Worm (Caenorhabditis elegans) whole organism, L4 larva: ENCODE measurements around the gene lsm-4.

Experiments
- F10B5.3 ChIP-seq: sonication (generic microtip); optimal IDR thresholded peaks from 2 replicates; lab custom pipeline; 2016; ENCODE audit warnings: mild to moderate bottlenecking, missing genetic modification characterization, missing compliant biosample characterization
- F26F4.8 ChIP-seq: fragments of 200-800 bp; sonication (Bioruptor generic); conservative IDR thresholded peaks from 2 replicates; pipeline ENCODE4 v1.3.6; 2022; ENCODE audit warnings: missing genetic modification characterization, missing compliant biosample characterization
- F49E8.2 ChIP-seq: sonication (generic microtip); optimal IDR thresholded peaks from 2 replicates; lab custom pipeline; 2016; ENCODE audit warnings: missing compliant biosample characterization, mild to moderate bottlenecking, missing genetic modification characterization, borderline replicate concordance
- aha-1 ChIP-seq: fragments of 150-350 bp; peaks from one replicate; lab custom pipeline; 2014; ENCODE audit warnings: missing biosample characterization, missing genetic modification characterization
- ama-1 ChIP-seq: fragments of 150-350 bp; optimal IDR thresholded peaks from 2 replicates; lab custom pipeline; 2014; ENCODE audit warnings: inconsistent platforms, mixed read lengths
- daf-16 ChIP-seq, 3 experiments: sonication (generic microtip); optimal IDR thresholded peaks; 2 replicates each; lab custom pipeline; 2016 to 2017; ENCODE audit warnings: missing genetic modification characterization in 3 of 3, missing genetic modification reagents in 3 of 3, mild to moderate bottlenecking in 2 of 3, missing compliant biosample characterization in 2 of 3, missing biosample characterization in 1 of 3, moderate library complexity in 1 of 3
- daf-19 ChIP-seq: fragments of 200-800 bp; sonication (Bioruptor generic); conservative IDR thresholded peaks from 2 replicates; pipeline ENCODE4 v1.3.6; 2022; ENCODE audit warnings: missing genetic modification characterization, missing compliant biosample characterization
- daf-8 ChIP-seq: fragments of 200-800 bp; sonication (Bioruptor generic); IDR thresholded peaks from 2 replicates; pipeline ENCODE4 v1.3.6; 2022; ENCODE audit warnings: missing genetic modification characterization, missing compliant biosample characterization
- dmd-6 ChIP-seq: fragments of 200-800 bp; sonication (Bioruptor generic); IDR thresholded peaks from 2 replicates; pipeline ENCODE4 v1.3.6; 2022; ENCODE audit warnings: missing genetic modification reagents, missing genetic modification characterization, missing compliant biosample characterization
- dve-1 ChIP-seq: sonication (generic microtip); optimal IDR thresholded peaks from 2 replicates; lab custom pipeline; 2017; ENCODE audit warnings: antibody characterized with exemption, mild to moderate bottlenecking, missing genetic modification characterization, missing compliant biosample characterization; ENCODE audit not compliant: insufficient read depth
- egl-43 ChIP-seq: fragments of 200-800 bp; sonication (Bioruptor generic); IDR thresholded peaks from 2 replicates; pipeline ENCODE4 v1.3.6; 2022; ENCODE audit warnings: missing genetic modification reagents, missing genetic modification characterization, missing compliant biosample characterization
- fkh-10 ChIP-seq: fragments of 150-350 bp; optimal IDR thresholded peaks from 2 replicates; lab custom pipeline; 2014; ENCODE audit warnings: missing biosample characterization, missing genetic modification reagents, missing genetic modification characterization
- fos-1 ChIP-seq: fragments of 150-350 bp; optimal IDR thresholded peaks from 2 replicates; lab custom pipeline; 2014; ENCODE audit warnings: missing biosample characterization, missing genetic modification characterization
- hlh-11 ChIP-seq: fragments of 200-800 bp; sonication (Bioruptor generic); optimal IDR thresholded peaks from 2 replicates; lab custom pipeline; 2018; ENCODE audit warnings: mild to moderate bottlenecking, missing genetic modification characterization, missing compliant biosample characterization
- hlh-30 ChIP-seq: sonication (generic microtip); optimal IDR thresholded peaks from 2 replicates; lab custom pipeline; 2017; ENCODE audit warnings: antibody characterized with exemption, mild to moderate bottlenecking, missing genetic modification characterization, missing compliant biosample characterization; ENCODE audit not compliant: insufficient read depth
- jun-1 ChIP-seq: fragments of 150-350 bp; optimal IDR thresholded peaks from 2 replicates; lab custom pipeline; 2014; ENCODE audit warnings: missing biosample characterization, missing genetic modification reagents, missing genetic modification characterization
- lim-7 ChIP-seq: fragments of 200-800 bp; sonication (Bioruptor generic); IDR thresholded peaks from 2 replicates; pipeline ENCODE4 v1.3.6; 2022; ENCODE audit warnings: missing genetic modification characterization, missing compliant biosample characterization
- lin-1 ChIP-seq: fragments of 200-800 bp; sonication (Bioruptor generic); IDR thresholded peaks from 2 replicates; pipeline ENCODE4 v1.3.6; 2022; ENCODE audit warnings: missing genetic modification reagents, missing genetic modification characterization, missing compliant biosample characterization
- lsy-2 ChIP-seq, 2 experiments: fragments of 150-350 bp in 1 of 2; sonication (generic microtip) in 1 of 2; optimal IDR thresholded peaks; 2 replicates each; lab custom pipeline; 2014 to 2017; ENCODE audit warnings: missing biosample characterization in 2 of 2, missing genetic modification characterization in 2 of 2
- mdl-1 ChIP-seq, 2 experiments: fragments of 150-350 bp in 1 of 2; sonication (generic microtip) in 1 of 2; optimal IDR thresholded peaks; 2 replicates each; lab custom pipeline; 2014 to 2017; ENCODE audit warnings: missing biosample characterization in 2 of 2, missing genetic modification characterization in 2 of 2
- mxl-3 ChIP-seq: fragments of 200-800 bp; sonication (Bioruptor generic); optimal IDR thresholded peaks from 2 replicates; lab custom pipeline; 2018; ENCODE audit warnings: mild to moderate bottlenecking, missing genetic modification characterization, missing compliant biosample characterization
- nhr-10 ChIP-seq: fragments of 150-350 bp; optimal IDR thresholded peaks from 2 replicates; lab custom pipeline; 2014; ENCODE audit warnings: missing biosample characterization, missing genetic modification characterization
- nhr-102 ChIP-seq: sonication (generic microtip); optimal IDR thresholded peaks from 2 replicates; lab custom pipeline; 2016; ENCODE audit warnings: mild to moderate bottlenecking, missing genetic modification characterization, moderate library complexity, missing compliant biosample characterization
- nhr-11 ChIP-seq: fragments of 150-350 bp; optimal IDR thresholded peaks from 2 replicates; lab custom pipeline; 2014; ENCODE audit warnings: missing biosample characterization, missing genetic modification characterization
- nhr-28 ChIP-seq: fragments of 150-350 bp; optimal IDR thresholded peaks from 2 replicates; lab custom pipeline; 2014; ENCODE audit warnings: missing biosample characterization, missing genetic modification characterization
- nhr-41 ChIP-seq: fragments of 200-800 bp; sonication (Bioruptor generic); IDR thresholded peaks from 2 replicates; pipeline ENCODE4 v1.3.6; 2022; ENCODE audit warnings: missing genetic modification reagents, missing genetic modification characterization, missing compliant biosample characterization
- nhr-42 ChIP-seq: fragments of 200-800 bp; sonication (Bioruptor generic); IDR thresholded peaks from 2 replicates; pipeline ENCODE4 v1.3.6; 2022; ENCODE audit warnings: missing genetic modification characterization, missing compliant biosample characterization
- nhr-48 ChIP-seq: sonication (generic microtip); optimal IDR thresholded peaks from 2 replicates; lab custom pipeline; 2016; ENCODE audit warnings: mild to moderate bottlenecking, missing genetic modification characterization, missing compliant biosample characterization
- php-3 ChIP-seq: fragments of 200-800 bp; sonication (Bioruptor generic); IDR thresholded peaks from 2 replicates; pipeline ENCODE4 v1.3.6; 2022; ENCODE audit warnings: missing genetic modification reagents, missing genetic modification characterization, missing compliant biosample characterization
- pqm-1 ChIP-seq: sonication (generic microtip); optimal IDR thresholded peaks from 2 replicates; lab custom pipeline; 2017; ENCODE audit warnings: missing biosample characterization, missing genetic modification characterization
- snpc-4 ChIP-seq: fragments of 150-350 bp; optimal IDR thresholded peaks from 2 replicates; lab custom pipeline; 2014; ENCODE audit warnings: missing biosample characterization, missing genetic modification characterization
- tra-1 ChIP-seq: fragments of 200-800 bp; sonication (Bioruptor generic); IDR thresholded peaks from 2 replicates; pipeline ENCODE4 v1.3.6; 2022; ENCODE audit warnings: missing genetic modification reagents, missing genetic modification characterization, missing compliant biosample characterization
- unc-130 ChIP-seq: sonication (generic microtip); optimal IDR thresholded peaks from 2 replicates; lab custom pipeline; 2016; ENCODE audit warnings: missing genetic modification reagents, missing genetic modification characterization, missing compliant biosample characterization
- unc-62 ChIP-seq, 3 experiments: fragments of 150-350 bp in 1 of 3; sonication (generic microtip); optimal IDR thresholded peaks in 2 of 3; peaks in 1 of 3; 1 replicate in 1 of 3; 2 replicates in 2 of 3; lab custom pipeline; 2014 to 2017; ENCODE audit warnings: missing biosample characterization in 3 of 3, missing genetic modification characterization in 3 of 3, missing genetic modification reagents in 3 of 3, missing genotype in 1 of 3
- zfp-2 ChIP-seq: sonication (generic microtip); optimal IDR thresholded peaks from 2 replicates; lab custom pipeline; 2016; ENCODE audit warnings: mild to moderate bottlenecking, missing genetic modification characterization, missing compliant biosample characterization
- ztf-11 ChIP-seq: fragments of 150-350 bp; optimal IDR thresholded peaks from 2 replicates; lab custom pipeline; 2014; ENCODE audit warnings: missing biosample characterization, missing genetic modification characterization
- ztf-7 ChIP-seq: fragments of 150-350 bp; optimal IDR thresholded peaks from 2 replicates; lab custom pipeline; 2014; ENCODE audit warnings: missing biosample characterization, missing genetic modification characterization

Gene lsm-4

DNA sequence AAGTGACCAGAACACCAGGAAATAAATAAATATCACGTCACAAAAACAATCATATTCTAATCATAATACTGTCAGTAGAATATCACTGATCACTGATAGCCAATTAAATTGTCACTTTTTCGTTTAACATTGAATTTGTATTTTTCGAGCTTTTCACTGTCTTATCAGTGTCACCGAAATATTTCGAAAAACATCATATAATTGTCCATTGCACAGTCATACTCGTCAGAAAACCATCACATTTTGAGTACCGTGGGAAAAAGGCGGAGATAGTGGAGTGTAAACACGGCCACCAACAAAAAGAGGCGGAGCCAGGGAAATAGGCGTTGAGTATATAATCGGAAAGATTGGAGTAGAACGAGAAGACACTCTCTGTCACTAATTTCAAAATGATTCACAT, 24.3 kb upstream of the lsm-4 start:
- TF ChIP-seq snpc-4, result no peak
- TF ChIP-seq dve-1 (tag; lab: Kevin White, UChicago), result peak; percentile 78
- peak; percentile 81 for TF ChIP-seq dmd-6 (GFP tag; lab: Robert Waterston, UW)
- TF ChIP-seq daf-19 (GFP tag; lab: Robert Waterston, UW), result no peak
- TF ChIP-seq unc-62 (GFP tag; optimal IDR thresholded peaks at IDR 0.05 in 1 of 2; lab: Kevin White, UChicago), result peak in 1 of 2 experiments; percentile 31
- TF ChIP-seq unc-62 (tag; optimal IDR thresholded peaks at IDR 0.05; lab: Kevin White, UChicago), result no peak
- peak in 1 of 2 experiments; percentile 11 for TF ChIP-seq lsy-2 (tag; optimal IDR thresholded peaks at IDR 0.05; lab: Kevin White, UChicago)
- no peak for TF ChIP-seq F26F4.8 (GFP tag; lab: Robert Waterston, UW)
- no peak for TF ChIP-seq nhr-42 (GFP tag; lab: Robert Waterston, UW)
- TF ChIP-seq F49E8.2 (tag; lab: Kevin White, UChicago), result no peak
- peak; percentile 14 for TF ChIP-seq mxl-3
- peak; percentile 9 for TF ChIP-seq pqm-1 (tag; lab: Kevin White, UChicago)
- peak; percentile 80 for TF ChIP-seq hlh-11 (tag; lab: Kevin White, UChicago)
- TF ChIP-seq hlh-30 (tag; lab: Kevin White, UChicago), result peak; percentile 31
- TF ChIP-seq ama-1 (lab: Kevin White, UChicago), result no peak
- no peak for TF ChIP-seq fos-1 (tag; lab: Kevin White, UChicago)
- no peak for TF ChIP-seq jun-1
- no peak for TF ChIP-seq daf-16 (GFP tag; optimal IDR thresholded peaks at IDR 0.05; lab: Kevin White, UChicago)
- TF ChIP-seq daf-16 (tag; optimal IDR thresholded peaks at IDR 0.05; lab: Kevin White, UChicago), result peak; percentile 99
- TF ChIP-seq tra-1 (GFP tag; lab: Robert Waterston, UW), result peak; percentile 13; the same call in 1 of the 2 replicates
- TF ChIP-seq mdl-1 (tag; optimal IDR thresholded peaks at IDR 0.05; lab: Kevin White, UChicago), result peak in 1 of 2 experiments; percentile 21
- no peak for TF ChIP-seq F10B5.3 (tag; lab: Kevin White, UChicago)
- TF ChIP-seq nhr-10 (tag; lab: Kevin White, UChicago), result no peak
- no peak for TF ChIP-seq nhr-41 (GFP tag; lab: Robert Waterston, UW)
- TF ChIP-seq php-3 (GFP tag; lab: Robert Waterston, UW), result peak; percentile 92
- peak; percentile 83 for TF ChIP-seq nhr-48 (tag; lab: Kevin White, UChicago)
- TF ChIP-seq zfp-2 (tag; lab: Kevin White, UChicago), result no peak
- peak; percentile 84 for TF ChIP-seq nhr-102
- TF ChIP-seq nhr-28 (tag; lab: Kevin White, UChicago), result peak; percentile 74
- TF ChIP-seq fkh-10 (GFP tag; lab: Kevin White, UChicago), result no peak
- TF ChIP-seq ztf-7 (tag; lab: Kevin White, UChicago), result peak; percentile 8
- no peak for TF ChIP-seq nhr-11 (tag; lab: Kevin White, UChicago)

- TF ChIP-seq lim-7 (GFP tag; lab: Robert Waterston, UW) (no peak), php-3 (GFP tag; lab: Robert Waterston, UW) (0 out of 2 replicates have a peak, but pooled peaks have one; percentile 41), hlh-30 (tag; lab: Kevin White, UChicago) (peak; percentile 49), nhr-28 (tag; lab: Kevin White, UChicago) (peak; percentile 14), mdl-1 (tag; optimal IDR thresholded peaks at IDR 0.05; lab: Kevin White, UChicago) (peak in 1 of 2 experiments; percentile 37), ztf-11 (no peak), pqm-1 (tag; lab: Kevin White, UChicago) (peak; percentile 93), nhr-102 (no peak), hlh-11 (tag; lab: Kevin White, UChicago) (peak; percentile 78), dmd-6 (GFP tag; lab: Robert Waterston, UW) (peak; percentile 79), egl-43 (GFP tag; lab: Robert Waterston, UW) (no peak), daf-19 (GFP tag; lab: Robert Waterston, UW) (no peak), aha-1 (tag; lab: Kevin White, UChicago) (peak; percentile 62), dve-1 (tag; lab: Kevin White, UChicago) (peak; percentile 29), lin-1 (GFP tag; lab: Robert Waterston, UW) (0 out of 2 replicates have a peak, but pooled peaks have one; percentile 22), mxl-3 (peak; percentile 94), daf-8 (GFP tag; lab: Robert Waterston, UW) (no peak), unc-130 (GFP tag; lab: Kevin White, UChicago) (no peak), daf-16 (GFP tag; optimal IDR thresholded peaks at IDR 0.05; lab: Kevin White, UChicago) (no peak), daf-16 (tag; optimal IDR thresholded peaks at IDR 0.05; lab: Kevin White, UChicago) (peak; percentile 20), tra-1 (GFP tag; lab: Robert Waterston, UW) (peak; percentile 34; the same call in 1 of the 2 replicates), nhr-48 (tag; lab: Kevin White, UChicago) (peak; percentile 52), unc-62 (GFP tag; optimal IDR thresholded peaks at IDR 0.05 in 1 of 2; lab: Kevin White, UChicago) (peak in 1 of 2 experiments; percentile 75), unc-62 (tag; optimal IDR thresholded peaks at IDR 0.05; lab: Kevin White, UChicago) (no peak)
Observed at ce11 chrII:7273517-7273916, 20.6 kb upstream of the lsm-4 start.
